Fruit fly (Drosophila melanogaster): Measurements from ENCODE around the gene CG33128.

- no peak for TF ChIP-seq fd96Cb (tag; optimal IDR thresholded peaks at IDR 0.05)
- no peak for TF ChIP-seq Mrtf (GFP tag; IDR thresholded peaks at IDR 0.05)
These were observed 46.2 kb upstream of the CG33128 start for dm6 chr2L:1447652-1448051.
